Fruit fly (Drosophila melanogaster) whole organism, embryonic: Measurements from ENCODE around the gene CG6106.

ENCODE experiments used
- Antp ChIP-seq: fragments of 200-800 bp; sonication (Bioruptor generic); optimal IDR thresholded peaks from 3 replicates; lab custom pipeline; 2016; ENCODE audit warnings: missing biosample characterization, missing genetic modification characterization
- Atf3 ChIP-seq: fragments of 200-800 bp; sonication (Bioruptor generic); optimal IDR thresholded peaks from 3 replicates; lab custom pipeline; 2016; ENCODE audit warnings: missing biosample characterization, missing genetic modification characterization
- Atf6 ChIP-seq: fragments of 200-800 bp; sonication (Bioruptor generic); IDR thresholded peaks from 2 replicates; pipeline ENCODE4 v1.3.6; 2022; ENCODE audit warnings: missing biosample characterization, missing genetic modification characterization
- CG18599 ChIP-seq: fragments of 200-800 bp; sonication (Bioruptor generic); optimal IDR thresholded peaks from 3 replicates; lab custom pipeline; 2017; ENCODE audit warnings: missing biosample characterization, missing genetic modification characterization, mild to moderate bottlenecking, moderate library complexity, missing genetic modification reagents
- CG42726 ChIP-seq: fragments of 200-800 bp; sonication (Bioruptor generic); IDR thresholded peaks from 2 replicates; pipeline ENCODE4 v1.3.6; 2022; ENCODE audit warnings: missing biosample characterization, missing genetic modification characterization; ENCODE audit not compliant: partially characterized antibody
- CG4707 ChIP-seq: fragments of 200-800 bp; sonication (Bioruptor generic); optimal IDR thresholded peaks from 2 replicates; lab custom pipeline; 2018; ENCODE audit warnings: missing biosample characterization, mild to moderate bottlenecking, missing genetic modification characterization, moderate library complexity
- CG6654 ChIP-seq: fragments of 200-800 bp; sonication (Bioruptor generic); optimal IDR thresholded peaks from 2 replicates; lab custom pipeline; 2017; ENCODE audit warnings: missing biosample characterization, mild to moderate bottlenecking, missing genetic modification characterization
- CG7372 ChIP-seq: fragments of 200-800 bp; sonication (Bioruptor generic); IDR thresholded peaks from 2 replicates; pipeline ENCODE4 v1.3.6; 2022; ENCODE audit warnings: missing biosample characterization, missing genetic modification characterization
- CG7786 ChIP-seq: fragments of 200-800 bp; sonication (Bioruptor generic); optimal IDR thresholded peaks from 2 replicates; lab custom pipeline; 2016; ENCODE audit warnings: missing biosample characterization, missing genetic modification characterization
- CG8281 ChIP-seq: fragments of 200-800 bp; sonication (Bioruptor generic); optimal IDR thresholded peaks from 2 replicates; lab custom pipeline; 2018; ENCODE audit warnings: missing biosample characterization, mild to moderate bottlenecking, missing genetic modification characterization, moderate library complexity
- CG9437 ChIP-seq: fragments of 200-800 bp; sonication (Bioruptor generic); optimal IDR thresholded peaks from 2 replicates; lab custom pipeline; 2018; ENCODE audit warnings: missing biosample characterization, mild to moderate bottlenecking, missing genetic modification characterization
- CHES-1-like ChIP-seq: fragments of 200-800 bp; sonication (Bioruptor generic); optimal IDR thresholded peaks from 2 replicates; lab custom pipeline; 2016; ENCODE audit warnings: missing biosample characterization, missing genetic modification characterization
- D19A ChIP-seq: fragments of 200-800 bp; optimal IDR thresholded peaks from 3 replicates; lab custom pipeline; 2019; ENCODE audit warnings: missing biosample characterization, mild to moderate bottlenecking, missing genetic modification characterization, moderate library complexity
- Dad ChIP-seq: fragments of 200-800 bp; sonication (Bioruptor generic); optimal IDR thresholded peaks from 3 replicates; lab custom pipeline; 2016; ENCODE audit warnings: missing biosample characterization, missing genetic modification characterization
- Dek ChIP-seq: fragments of 200-800 bp; sonication (Bioruptor generic); optimal IDR thresholded peaks from 3 replicates; lab custom pipeline; 2019; ENCODE audit warnings: missing biosample characterization, mild to moderate bottlenecking, missing genetic modification characterization, moderate library complexity
- Dip2 ChIP-seq: fragments of 200-800 bp; sonication (Bioruptor generic); IDR thresholded peaks from 2 replicates; pipeline ENCODE4 v1.3.6; 2022; ENCODE audit warnings: missing biosample characterization, missing genetic modification characterization
- Ets65A ChIP-seq: fragments of 200-800 bp; sonication (Bioruptor generic); peaks from one replicate; lab custom pipeline; 2016; ENCODE audit warnings: missing biosample characterization, missing genetic modification characterization
- Fer1 ChIP-seq: fragments of 200-800 bp; sonication (Bioruptor generic); optimal IDR thresholded peaks from 2 replicates; lab custom pipeline; 2017; ENCODE audit warnings: missing biosample characterization, mild to moderate bottlenecking, missing genetic modification characterization
- Oaz ChIP-seq: fragments of 200-800 bp; sonication (Bioruptor generic); IDR thresholded peaks from 2 replicates; pipeline ENCODE4 v1.3.6; 2022; ENCODE audit warnings: missing biosample characterization, missing genetic modification characterization
- Opbp ChIP-seq: fragments of 200-800 bp; sonication (Bioruptor generic); IDR thresholded peaks from 3 replicates; pipeline ENCODE4 v1.3.6; 2022; ENCODE audit warnings: missing biosample characterization, missing genetic modification characterization; ENCODE audit not compliant: partially characterized antibody
- Optix ChIP-seq: fragments of 200-800 bp; sonication (Bioruptor generic); IDR thresholded peaks from 3 replicates; pipeline ENCODE4 v1.3.6; 2022; ENCODE audit warnings: missing biosample characterization, missing genetic modification characterization
- PHDP ChIP-seq: fragments of 200-800 bp; sonication (Bioruptor generic); optimal IDR thresholded peaks from 3 replicates; lab custom pipeline; 2018; ENCODE audit warnings: missing biosample characterization, mild to moderate bottlenecking, missing genetic modification characterization, moderate library complexity
- Pdp1 ChIP-seq, 2 experiments: fragments of 200-800 bp; sonication (Bioruptor generic); optimal IDR thresholded peaks; 3 replicates each; lab custom pipeline; 2016; ENCODE audit warnings: missing biosample characterization in 2 of 2, missing genetic modification characterization in 2 of 2, mild to moderate bottlenecking in 1 of 2, moderate library complexity in 1 of 2
- Poxn ChIP-seq: fragments of 200-800 bp; sonication (Bioruptor generic); IDR thresholded peaks from 2 replicates; pipeline ENCODE4 v1.3.6; 2022; ENCODE audit warnings: missing biosample characterization, missing genetic modification characterization
- Sin3A ChIP-seq: fragments of >200 bp; optimal IDR thresholded peaks from 2 replicates; lab custom pipeline; 2018
- Sox100B ChIP-seq: fragments of 200-800 bp; sonication (Bioruptor generic); optimal IDR thresholded peaks from 3 replicates; lab custom pipeline; 2018; ENCODE audit warnings: missing biosample characterization, mild to moderate bottlenecking, missing genetic modification characterization
- Sry-δ ChIP-seq: fragments of 200-800 bp; sonication (Bioruptor generic); optimal IDR thresholded peaks from 2 replicates; lab custom pipeline; 2016; ENCODE audit warnings: missing biosample characterization, missing genetic modification characterization
- Trl ChIP-seq, 3 experiments: fragments of >200 bp in 2 of 3; fragments of 200-800 bp in 1 of 3; sonication (Bioruptor generic) in 1 of 3; optimal IDR thresholded peaks; 2 replicates in 1 of 3; 3 replicates in 2 of 3; lab custom pipeline; 2016 to 2017; ENCODE audit warnings: missing biosample characterization in 1 of 3, missing genetic modification characterization in 1 of 3
- ab ChIP-seq: fragments of 200-800 bp; sonication (Bioruptor generic); optimal IDR thresholded peaks from 2 replicates; lab custom pipeline; 2016; ENCODE audit warnings: missing biosample characterization, missing genetic modification characterization
- aop ChIP-seq: fragments of 200-800 bp; sonication (Bioruptor generic); IDR thresholded peaks from 2 replicates; pipeline ENCODE4 v1.3.6; 2022; ENCODE audit warnings: missing biosample characterization, missing genetic modification characterization
- bab2 ChIP-seq: fragments of 200-800 bp; sonication (Bioruptor generic); optimal IDR thresholded peaks from 2 replicates; lab custom pipeline; 2016; ENCODE audit warnings: missing biosample characterization, missing genetic modification characterization
- cg ChIP-seq: fragments of 200-800 bp; sonication (Bioruptor generic); optimal IDR thresholded peaks from 3 replicates; lab custom pipeline; 2019; ENCODE audit warnings: missing biosample characterization, mild to moderate bottlenecking, missing genetic modification characterization, moderate library complexity
- chn ChIP-seq: fragments of 200-800 bp; sonication (Bioruptor generic); optimal IDR thresholded peaks from 2 replicates; lab custom pipeline; 2016; ENCODE audit warnings: missing biosample characterization, missing genetic modification characterization
- crc ChIP-seq: fragments of 200-800 bp; sonication (Bioruptor generic); optimal IDR thresholded peaks from 2 replicates; lab custom pipeline; 2016; ENCODE audit warnings: missing biosample characterization, missing genetic modification characterization
- crol ChIP-seq: fragments of 200-800 bp; sonication (Bioruptor generic); IDR thresholded peaks from 2 replicates; pipeline ENCODE4 v1.3.6; 2022; ENCODE audit warnings: missing biosample characterization, missing genetic modification characterization
- crp ChIP-seq, 2 experiments: fragments of 200-800 bp; sonication (Bioruptor generic); optimal IDR thresholded peaks; 2 replicates in 1 of 2; 3 replicates in 1 of 2; lab custom pipeline; 2017; ENCODE audit warnings: missing biosample characterization in 2 of 2, missing genetic modification characterization in 2 of 2, mild to moderate bottlenecking in 1 of 2, moderate library complexity in 1 of 2
- danr ChIP-seq: fragments of 200-800 bp; sonication (Bioruptor generic); IDR thresholded peaks from 2 replicates; pipeline ENCODE4 v1.3.6; 2022; ENCODE audit warnings: missing biosample characterization, missing genetic modification characterization
- dati ChIP-seq: fragments of 200-800 bp; sonication (Bioruptor generic); IDR thresholded peaks from 2 replicates; pipeline ENCODE4 v1.3.6; 2022; ENCODE audit warnings: missing biosample characterization, missing genetic modification characterization
- gcm2 ChIP-seq: fragments of 200-800 bp; sonication (Bioruptor generic); optimal IDR thresholded peaks from 2 replicates; lab custom pipeline; 2016; ENCODE audit warnings: missing biosample characterization, missing genetic modification characterization
- gfzf ChIP-seq: fragments of 200-800 bp; sonication (Bioruptor generic); optimal IDR thresholded peaks from 2 replicates; lab custom pipeline; 2016; ENCODE audit warnings: missing biosample characterization, mild to moderate bottlenecking, missing genetic modification characterization, moderate library complexity
- insv ChIP-seq, 2 experiments: fragments of 200-800 bp; sonication (Bioruptor generic); optimal IDR thresholded peaks; 3 replicates each; lab custom pipeline; 2016 to 2018; ENCODE audit warnings: missing biosample characterization in 2 of 2, missing genetic modification characterization in 2 of 2
- luna ChIP-seq: fragments of 200-800 bp; sonication (Bioruptor generic); optimal IDR thresholded peaks from 2 replicates; lab custom pipeline; 2016; ENCODE audit warnings: missing biosample characterization, missing genetic modification characterization
- peb ChIP-seq: fragments of 200-800 bp; sonication (Bioruptor generic); IDR thresholded peaks from 2 replicates; pipeline ENCODE4 v1.3.6; 2022; ENCODE audit warnings: missing biosample characterization, missing genetic modification characterization
- pros ChIP-seq: fragments of 200-800 bp; sonication (Bioruptor generic); optimal IDR thresholded peaks from 3 replicates; lab custom pipeline; 2019; ENCODE audit warnings: missing biosample characterization, mild to moderate bottlenecking, missing genetic modification characterization, moderate library complexity
- pzg ChIP-seq: fragments of 200-800 bp; sonication (Bioruptor generic); optimal IDR thresholded peaks from 3 replicates; lab custom pipeline; 2018; ENCODE audit warnings: missing biosample characterization, mild to moderate bottlenecking, missing genetic modification characterization, moderate library complexity
- tin ChIP-seq: fragments of 200-800 bp; sonication (Bioruptor generic); optimal IDR thresholded peaks from 3 replicates; lab custom pipeline; 2016; ENCODE audit warnings: missing biosample characterization, missing genetic modification characterization
- twi ChIP-seq: fragments of 200-800 bp; optimal IDR thresholded peaks from 2 replicates; lab custom pipeline; 2019; ENCODE audit warnings: missing biosample characterization, mild to moderate bottlenecking, missing genetic modification characterization, moderate library complexity
- vnd ChIP-seq: fragments of 200-800 bp; sonication (Bioruptor generic); IDR thresholded peaks from 3 replicates; pipeline ENCODE4 v1.3.6; 2022; ENCODE audit warnings: missing biosample characterization, missing genetic modification characterization; ENCODE audit not compliant: partially characterized antibody

CG6106 gene

dm6 chrX:18367806-18368643, 9.3 kb downstream of the CG6106 start (continued):
- TF ChIP-seq Pdp1 (GFP tag; optimal IDR thresholded peaks at IDR 0.05; lab: Kevin White, UChicago) (peak; percentile 73 to 82), Optix (GFP tag; lab: Robert Waterston, UW) (peak; percentile 73; the same call in 2 of the 3 replicates), Sox100B (GFP tag; lab: Kevin White, UChicago) (peak; percentile 24), Atf6 (peak; percentile 75), aop (GFP tag; lab: Robert Waterston, UW) (0 out of 2 replicates have a peak, but pooled peaks have one; percentile 63), gcm2 (GFP tag; lab: Kevin White, UChicago) (peak; percentile 56), CG42726 (GFP tag; lab: Robert Waterston, UW) (no peak), crp (GFP tag; optimal IDR thresholded peaks at IDR 0.05; lab: Kevin White, UChicago) (peak in 1 of 2 experiments; percentile 6), dati (GFP tag; lab: Robert Waterston, UW) (0 out of 2 replicates have a peak, but pooled peaks have one; percentile 22), Oaz (GFP tag; lab: Robert Waterston, UW) (peak; percentile 73), CG4707 (peak; percentile 59), CG6654 (GFP tag; lab: Kevin White, UChicago) (peak; percentile 41), crc (GFP tag; lab: Kevin White, UChicago) (peak; percentile 59), PHDP (peak; percentile 52), Trl (optimal IDR thresholded peaks at IDR 0.05; lab: Kevin White, UChicago) (no peak), Trl (GFP tag; optimal IDR thresholded peaks at IDR 0.05; lab: Kevin White, UChicago) (peak; percentile 72), Sry-δ (GFP tag; lab: Kevin White, UChicago) (peak; percentile 20), Fer1 (GFP tag; lab: Kevin White, UChicago) (peak; percentile 76), luna (GFP tag; lab: Kevin White, UChicago) (peak; percentile 61), gfzf (GFP tag; lab: Kevin White, UChicago) (no peak), ab (GFP tag; lab: Kevin White, UChicago) (peak; percentile 42), Sin3A (lab: Kevin White, UChicago) (no peak), pros (GFP tag; lab: Kevin White, UChicago) (no peak), Dip2 (GFP tag; lab: Robert Waterston, UW) (no peak), CHES-1-like (peak; percentile 65), insv (GFP tag; optimal IDR thresholded peaks at IDR 0.05; lab: Kevin White, UChicago) (no peak), CG7786 (GFP tag; lab: Kevin White, UChicago) (peak; percentile 81), peb (GFP tag; lab: Robert Waterston, UW) (0 out of 2 replicates have a peak, but pooled peaks have one; percentile 16), Ets65A (GFP tag; lab: Kevin White, UChicago) (peak; percentile 97), Dad (GFP tag; lab: Kevin White, UChicago) (peak; percentile 67), CG7372 (GFP tag; lab: Robert Waterston, UW) (peak; percentile 32), Poxn (peak; percentile 61), twi (tag; lab: Kevin White, UChicago) (no peak), Atf3 (GFP tag; lab: Kevin White, UChicago) (peak; percentile 33), Opbp (no peak), danr (GFP tag; lab: Robert Waterston, UW) (0 out of 2 replicates have a peak, but pooled peaks have one; percentile 17), chn (GFP tag; lab: Kevin White, UChicago) (peak; percentile 22), vnd (GFP tag; lab: Robert Waterston, UW) (no peak), CG8281 (no peak), tin (peak; percentile 23), cg (GFP tag; lab: Kevin White, UChicago) (peak; percentile 32), D19A (tag; lab: Kevin White, UChicago) (no peak), CG9437 (GFP tag; lab: Kevin White, UChicago) (peak; percentile 13), Dek (peak; percentile 60), Antp (GFP tag; lab: Kevin White, UChicago) (peak; percentile 78), bab2 (GFP tag; lab: Kevin White, UChicago) (peak; percentile 75), crol (no peak), CG18599 (GFP tag; lab: Kevin White, UChicago) (peak; percentile 90), pzg (peak; percentile 12)
